Worm (Caenorhabditis elegans) whole organism, late embryonic: Measurements from ENCODE around the gene nhr-88.

Experiments
- ceh-24 ChIP-seq: sonication (generic microtip); optimal IDR thresholded peaks from 2 replicates; lab custom pipeline; 2016; ENCODE audit warnings: mild to moderate bottlenecking, missing genetic modification characterization, missing compliant biosample characterization
- ceh-30 ChIP-seq: fragments of 150-350 bp; optimal IDR thresholded peaks from 2 replicates; lab custom pipeline; 2014; ENCODE audit warnings: missing biosample characterization, missing genetic modification characterization
- ceh-31 ChIP-seq: sonication (generic microtip); optimal IDR thresholded peaks from 2 replicates; lab custom pipeline; 2016; ENCODE audit warnings: missing genetic modification characterization, missing compliant biosample characterization
- ceh-48 ChIP-seq: sonication (generic microtip); optimal IDR thresholded peaks from 2 replicates; lab custom pipeline; 2016; ENCODE audit warnings: missing genetic modification characterization, inconsistent platforms, missing compliant biosample characterization
- che-1 ChIP-seq: sonication (generic microtip); optimal IDR thresholded peaks from 2 replicates; lab custom pipeline; 2016; ENCODE audit warnings: mild to moderate bottlenecking, missing genetic modification characterization, missing compliant biosample characterization
- elt-4 ChIP-seq: sonication (generic microtip); optimal IDR thresholded peaks from 2 replicates; lab custom pipeline; 2016; ENCODE audit warnings: missing genetic modification characterization, missing compliant biosample characterization
- ets-4 ChIP-seq: sonication (generic microtip); optimal IDR thresholded peaks from 2 replicates; lab custom pipeline; 2016; ENCODE audit warnings: missing genetic modification characterization, missing compliant biosample characterization
- fax-1 ChIP-seq: sonication (generic microtip); optimal IDR thresholded peaks from 2 replicates; lab custom pipeline; 2016; ENCODE audit warnings: missing genotype, missing genetic modification characterization, missing compliant biosample characterization
- fkh-10 ChIP-seq: fragments of 150-350 bp; optimal IDR thresholded peaks from 2 replicates; lab custom pipeline; 2014; ENCODE audit warnings: missing biosample characterization, missing genetic modification reagents, missing genetic modification characterization
- nfya-1 ChIP-seq: sonication (generic microtip); optimal IDR thresholded peaks from 2 replicates; lab custom pipeline; 2017; ENCODE audit warnings: missing genetic modification characterization, mild to moderate bottlenecking, missing compliant biosample characterization, antibody characterized with exemption, moderate library complexity
- nhr-11 ChIP-seq: fragments of 150-350 bp; optimal IDR thresholded peaks from 2 replicates; lab custom pipeline; 2014; ENCODE audit warnings: missing biosample characterization, missing genetic modification characterization
- pqm-1 ChIP-seq: sonication (generic microtip); optimal IDR thresholded peaks from 2 replicates; lab custom pipeline; 2016; ENCODE audit warnings: missing genetic modification characterization, missing compliant biosample characterization

ce11 chrII:2952629-2953028 is 23.8 kb upstream of the nhr-88 start, which contains the start of gene irld-51:
- TF ChIP-seq fax-1, result no peak
- TF ChIP-seq nfya-1 (tag; lab: Kevin White, UChicago), result no peak
- no peak for TF ChIP-seq che-1 (tag; lab: Kevin White, UChicago)
- no peak for TF ChIP-seq pqm-1 (tag; lab: Kevin White, UChicago)
- no peak for TF ChIP-seq ceh-31 (tag; lab: Kevin White, UChicago)
- TF ChIP-seq ceh-48 (tag; lab: Kevin White, UChicago), result no peak
- TF ChIP-seq elt-4 (tag; lab: Kevin White, UChicago), result no peak
- TF ChIP-seq ceh-24 (tag; lab: Kevin White, UChicago), result no peak
- no peak for TF ChIP-seq ceh-30
- no peak for TF ChIP-seq ets-4
- no peak for TF ChIP-seq fkh-10
- TF ChIP-seq nhr-11 (tag; lab: Kevin White, UChicago), result no peak
